Fruit fly (Drosophila melanogaster) whole organism, embryonic: ENCODE data around the gene stac.
A peak's percentile ranks its signal among the peaks of the same experiment; 100 is the strongest.

Experiments
- Asciz ChIP-seq: fragments of 200-800 bp; sonication (Bioruptor generic); optimal IDR thresholded peaks from 2 replicates; lab custom pipeline; 2017; ENCODE audit warnings: missing biosample characterization, mild to moderate bottlenecking, missing genetic modification characterization, missing genetic modification reagents
- Atf6 ChIP-seq: fragments of 200-800 bp; sonication (Bioruptor generic); IDR thresholded peaks from 2 replicates; pipeline ENCODE4 v1.3.6; 2022; ENCODE audit warnings: missing biosample characterization, missing genetic modification characterization
- B-H1 ChIP-seq: fragments of 200-800 bp; sonication (Bioruptor generic); IDR thresholded peaks from 3 replicates; pipeline ENCODE4 v1.3.6; 2022; ENCODE audit warnings: missing biosample characterization, missing genetic modification characterization
- Bdp1 ChIP-seq: fragments of 200-800 bp; sonication (Bioruptor generic); optimal IDR thresholded peaks from 3 replicates; lab custom pipeline; 2016; ENCODE audit warnings: missing biosample characterization, missing genetic modification characterization
- CG10979 ChIP-seq: fragments of 200-800 bp; sonication (Bioruptor generic); optimal IDR thresholded peaks from 2 replicates; lab custom pipeline; 2018; ENCODE audit warnings: missing biosample characterization, mild to moderate bottlenecking, missing genetic modification characterization, moderate library complexity
- CG11093 ChIP-seq: fragments of 200-800 bp; sonication (Bioruptor generic); IDR thresholded peaks from 3 replicates; pipeline ENCODE4 v1.3.6; 2022; ENCODE audit warnings: missing biosample characterization, missing genetic modification characterization
- CG11456 ChIP-seq: fragments of 200-800 bp; sonication (Bioruptor generic); IDR thresholded peaks from 3 replicates; pipeline ENCODE4 v1.3.6; 2022; ENCODE audit warnings: missing biosample characterization, missing genetic modification characterization
- CG12219 ChIP-seq: fragments of 200-800 bp; sonication (Bioruptor generic); optimal IDR thresholded peaks from 3 replicates; lab custom pipeline; 2018; ENCODE audit warnings: missing biosample characterization, mild to moderate bottlenecking, missing genetic modification characterization
- CG1233 ChIP-seq: fragments of 200-800 bp; sonication (Bioruptor generic); optimal IDR thresholded peaks from 4 replicates; lab custom pipeline; 2018; ENCODE audit warnings: missing biosample characterization, mild to moderate bottlenecking, missing genetic modification characterization
- CG17802 ChIP-seq: fragments of 200-800 bp; sonication (Bioruptor generic); optimal IDR thresholded peaks from 2 replicates; lab custom pipeline; 2018; ENCODE audit warnings: missing biosample characterization, mild to moderate bottlenecking, missing genetic modification characterization, moderate library complexity
- CG18262 ChIP-seq: fragments of 200-800 bp; optimal IDR thresholded peaks from 3 replicates; lab custom pipeline; 2019; ENCODE audit warnings: missing biosample characterization, mild to moderate bottlenecking, missing genetic modification characterization, moderate library complexity
- CG18619 ChIP-seq: fragments of 200-800 bp; sonication (Bioruptor generic); optimal IDR thresholded peaks from 3 replicates; lab custom pipeline; 2017; ENCODE audit warnings: missing biosample characterization, mild to moderate bottlenecking, missing genetic modification characterization
- CG3065 ChIP-seq: fragments of 200-800 bp; sonication (Bioruptor generic); optimal IDR thresholded peaks from 2 replicates; lab custom pipeline; 2016; ENCODE audit warnings: missing biosample characterization, missing genetic modification characterization
- CG31365 ChIP-seq: fragments of 200-800 bp; sonication (Bioruptor generic); optimal IDR thresholded peaks from 2 replicates; lab custom pipeline; 2018; ENCODE audit warnings: missing biosample characterization, mild to moderate bottlenecking, missing genetic modification characterization
- CG32532 ChIP-seq: fragments of 200-800 bp; sonication (Bioruptor generic); IDR thresholded peaks from 2 replicates; pipeline ENCODE4 v1.3.6; 2022; ENCODE audit warnings: missing biosample characterization, missing genetic modification characterization
- CG4360 ChIP-seq: fragments of 200-800 bp; sonication (Bioruptor generic); IDR thresholded peaks from 2 replicates; pipeline ENCODE4 v1.3.6; 2022; ENCODE audit warnings: missing biosample characterization, missing genetic modification characterization
- CG5180 ChIP-seq: fragments of 200-800 bp; sonication (Bioruptor generic); optimal IDR thresholded peaks from 3 replicates; lab custom pipeline; 2017; ENCODE audit warnings: missing biosample characterization, missing genetic modification characterization, mild to moderate bottlenecking, moderate library complexity, missing genetic modification reagents
- CG6683 ChIP-seq: fragments of 200-800 bp; sonication (Bioruptor generic); optimal IDR thresholded peaks from 2 replicates; lab custom pipeline; 2017; ENCODE audit warnings: missing biosample characterization, mild to moderate bottlenecking, missing genetic modification characterization, missing genetic modification reagents
- CG8281 ChIP-seq: fragments of 200-800 bp; sonication (Bioruptor generic); optimal IDR thresholded peaks from 2 replicates; lab custom pipeline; 2018; ENCODE audit warnings: missing biosample characterization, mild to moderate bottlenecking, missing genetic modification characterization, moderate library complexity
- CG8290 ChIP-seq, 3 experiments: fragments of 200-800 bp; sonication (Bioruptor generic); optimal IDR thresholded peaks; 2 replicates each; lab custom pipeline; 2016 to 2019; ENCODE audit warnings: missing biosample characterization in 3 of 3, missing genetic modification characterization in 3 of 3, mild to moderate bottlenecking in 2 of 3, moderate library complexity in 1 of 3
- CG8765 ChIP-seq: fragments of 200-800 bp; sonication (Bioruptor generic); IDR thresholded peaks from 2 replicates; pipeline ENCODE4 v1.3.6; 2022; ENCODE audit warnings: missing biosample characterization, missing genetic modification characterization
- Dbx ChIP-seq: fragments of 200-800 bp; sonication (Bioruptor generic); IDR thresholded peaks from 3 replicates; pipeline ENCODE4 v1.3.6; 2022; ENCODE audit warnings: missing biosample characterization, missing genetic modification characterization
- Deaf1 ChIP-seq: fragments of 200-800 bp; optimal IDR thresholded peaks from 3 replicates; lab custom pipeline; 2019; ENCODE audit warnings: missing biosample characterization, mild to moderate bottlenecking, missing genetic modification characterization, moderate library complexity
- Doc3 ChIP-seq: fragments of 200-800 bp; sonication (Bioruptor generic); IDR thresholded peaks from 3 replicates; pipeline ENCODE4 v1.3.6; 2022; ENCODE audit warnings: missing biosample characterization, missing genetic modification characterization; ENCODE audit not compliant: partially characterized antibody
- E2f1 ChIP-seq: fragments of 200-800 bp; sonication (Bioruptor generic); IDR thresholded peaks from 2 replicates; pipeline ENCODE4 v1.3.6; 2022; ENCODE audit warnings: missing biosample characterization, missing genetic modification characterization
- Hand ChIP-seq: fragments of 200-800 bp; sonication (Bioruptor generic); optimal IDR thresholded peaks from 2 replicates; lab custom pipeline; 2017; ENCODE audit warnings: mild to moderate bottlenecking, missing biosample characterization, missing genetic modification reagents, missing genetic modification characterization
- Mrtf ChIP-seq: fragments of 200-800 bp; sonication (Bioruptor generic); IDR thresholded peaks from 3 replicates; pipeline ENCODE4 v1.3.6; 2022; ENCODE audit warnings: missing biosample characterization, missing genetic modification characterization
- NC2α ChIP-seq: fragments of 200-800 bp; sonication (Bioruptor generic); optimal IDR thresholded peaks from 2 replicates; lab custom pipeline; 2016; ENCODE audit warnings: missing biosample characterization, missing genetic modification characterization
- Opbp ChIP-seq: fragments of 200-800 bp; sonication (Bioruptor generic); IDR thresholded peaks from 3 replicates; pipeline ENCODE4 v1.3.6; 2022; ENCODE audit warnings: missing biosample characterization, missing genetic modification characterization; ENCODE audit not compliant: partially characterized antibody
- Sry-β ChIP-seq: fragments of 200-800 bp; sonication (Bioruptor generic); optimal IDR thresholded peaks from 2 replicates; lab custom pipeline; 2018; ENCODE audit warnings: missing biosample characterization, mild to moderate bottlenecking, missing genetic modification characterization, moderate library complexity
- TFAM ChIP-seq: fragments of 200-800 bp; sonication (Bioruptor generic); optimal IDR thresholded peaks from 2 replicates; lab custom pipeline; 2017; ENCODE audit warnings: missing biosample characterization, missing genetic modification characterization, inconsistent platforms
- Xrp1 ChIP-seq: fragments of 200-800 bp; sonication (Bioruptor generic); IDR thresholded peaks from 2 replicates; pipeline ENCODE4 v1.3.6; 2022; ENCODE audit warnings: missing biosample characterization, missing genetic modification characterization
- ac ChIP-seq: fragments of 200-800 bp; sonication (Bioruptor generic); optimal IDR thresholded peaks from 3 replicates; lab custom pipeline; 2017; ENCODE audit warnings: missing biosample characterization, mild to moderate bottlenecking, missing genetic modification characterization
- aop ChIP-seq: fragments of 200-800 bp; sonication (Bioruptor generic); IDR thresholded peaks from 2 replicates; pipeline ENCODE4 v1.3.6; 2022; ENCODE audit warnings: missing biosample characterization, missing genetic modification characterization
- bigmax ChIP-seq: fragments of 200-800 bp; sonication (Bioruptor generic); optimal IDR thresholded peaks from 2 replicates; lab custom pipeline; 2018; ENCODE audit warnings: missing biosample characterization, mild to moderate bottlenecking, missing genetic modification characterization
- crc ChIP-seq: fragments of 200-800 bp; sonication (Bioruptor generic); optimal IDR thresholded peaks from 2 replicates; lab custom pipeline; 2016; ENCODE audit warnings: missing biosample characterization, missing genetic modification characterization
- crp ChIP-seq, 2 experiments: fragments of 200-800 bp; sonication (Bioruptor generic); optimal IDR thresholded peaks; 2 replicates in 1 of 2; 3 replicates in 1 of 2; lab custom pipeline; 2017; ENCODE audit warnings: missing biosample characterization in 2 of 2, missing genetic modification characterization in 2 of 2, mild to moderate bottlenecking in 1 of 2, moderate library complexity in 1 of 2
- dm ChIP-seq: fragments of 200-800 bp; sonication (Bioruptor generic); optimal IDR thresholded peaks from 3 replicates; lab custom pipeline; 2016; ENCODE audit warnings: missing biosample characterization, missing genetic modification characterization
- dysf ChIP-seq: fragments of 200-800 bp; sonication (Bioruptor generic); IDR thresholded peaks from 3 replicates; pipeline ENCODE4 v1.3.6; 2022; ENCODE audit warnings: missing biosample characterization, missing genetic modification characterization
- eve ChIP-seq, 2 experiments: fragments of >200 bp; optimal IDR thresholded peaks; 2 replicates each; lab custom pipeline; 2017; ENCODE audit warnings: missing biosample characterization in 2 of 2, missing genetic modification characterization in 2 of 2
- gro ChIP-seq: fragments of 200-800 bp; sonication (Bioruptor generic); optimal IDR thresholded peaks from 2 replicates; lab custom pipeline; 2016; ENCODE audit warnings: missing biosample characterization, missing genetic modification characterization
- jigr1 ChIP-seq: fragments of 200-800 bp; sonication (Bioruptor generic); IDR thresholded peaks from 3 replicates; pipeline ENCODE4 v1.3.6; 2022; ENCODE audit warnings: missing biosample characterization, missing genetic modification characterization
- kni ChIP-seq: fragments of 200-800 bp; sonication (Bioruptor generic); optimal IDR thresholded peaks from 3 replicates; lab custom pipeline; 2017; ENCODE audit warnings: mild to moderate bottlenecking, missing biosample characterization, missing genetic modification reagents, missing genetic modification characterization
- nom ChIP-seq: fragments of 200-800 bp; sonication (Bioruptor generic); optimal IDR thresholded peaks from 2 replicates; lab custom pipeline; 2017; ENCODE audit warnings: missing biosample characterization, missing genetic modification characterization, mild to moderate bottlenecking, moderate library complexity, missing genetic modification reagents
- onecut ChIP-seq: fragments of 200-800 bp; sonication (Bioruptor generic); IDR thresholded peaks from 2 replicates; pipeline ENCODE4 v1.3.6; 2022; ENCODE audit warnings: missing biosample characterization, missing genetic modification characterization
- psq ChIP-seq: fragments of 200-800 bp; sonication (Bioruptor generic); optimal IDR thresholded peaks from 2 replicates; lab custom pipeline; 2017; ENCODE audit warnings: missing biosample characterization, missing genetic modification characterization
- repo ChIP-seq: fragments of 200-800 bp; sonication (Bioruptor generic); optimal IDR thresholded peaks from 2 replicates; lab custom pipeline; 2016; ENCODE audit warnings: missing biosample characterization, missing genetic modification characterization
- shn ChIP-seq: fragments of 200-800 bp; sonication (Bioruptor generic); optimal IDR thresholded peaks from 3 replicates; lab custom pipeline; 2016; ENCODE audit warnings: missing biosample characterization, missing genetic modification characterization
- so ChIP-seq: fragments of 200-800 bp; sonication (Bioruptor generic); IDR thresholded peaks from 3 replicates; pipeline ENCODE4 v1.3.6; 2022; ENCODE audit warnings: missing biosample characterization, missing genetic modification characterization
- tap ChIP-seq: fragments of 200-800 bp; optimal IDR thresholded peaks from 3 replicates; lab custom pipeline; 2019; ENCODE audit warnings: missing biosample characterization, mild to moderate bottlenecking, missing genetic modification characterization, moderate library complexity
- twi ChIP-seq: fragments of 200-800 bp; optimal IDR thresholded peaks from 2 replicates; lab custom pipeline; 2019; ENCODE audit warnings: missing biosample characterization, mild to moderate bottlenecking, missing genetic modification characterization, moderate library complexity

Gene stac

DNA sequence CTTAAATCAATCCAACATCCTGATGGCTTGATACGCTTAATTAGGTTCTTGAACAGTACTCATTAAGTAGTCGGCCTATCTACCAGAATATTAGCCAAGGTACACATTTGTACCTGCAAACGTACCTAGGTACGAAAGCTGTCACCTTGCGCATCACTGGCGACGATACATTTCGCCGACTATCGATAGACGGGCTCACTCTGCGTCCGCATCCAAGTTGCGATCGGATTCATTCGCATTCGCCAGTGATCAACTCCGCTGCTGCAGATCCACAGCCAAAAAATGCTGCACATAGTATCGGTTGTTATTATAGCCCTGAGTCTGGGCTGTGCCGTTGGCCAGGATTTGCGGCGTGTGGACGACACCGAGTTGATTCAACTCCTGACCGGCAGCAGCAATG, 8.6 kb upstream of the stac start, which contains the start of gene CG11790 (continued):
- TF ChIP-seq eve (GFP tag; optimal IDR thresholded peaks at IDR 0.05; lab: Kevin White, UChicago) (no peak), NC2α (GFP tag; lab: Kevin White, UChicago) (no peak), B-H1 (GFP tag; lab: Robert Waterston, UW) (no peak), Bdp1 (GFP tag; lab: Kevin White, UChicago) (no peak), gro (GFP tag; lab: Kevin White, UChicago) (peak; percentile 5), Dbx (no peak), Xrp1 (peak; percentile 25; the same call in 1 of the 2 replicates), CG17802 (tag; lab: Kevin White, UChicago) (no peak), Asciz (GFP tag; lab: Kevin White, UChicago) (no peak), CG3065 (GFP tag; lab: Kevin White, UChicago) (no peak), Deaf1 (peak; percentile 2), so (GFP tag; lab: Robert Waterston, UW) (peak; percentile 47; the same call in 1 of the 3 replicates), nom (GFP tag; lab: Kevin White, UChicago) (peak; percentile 45), Mrtf (no peak), jigr1 (GFP tag; lab: Robert Waterston, UW) (no peak), CG8281 (no peak), CG1233 (GFP tag; lab: Kevin White, UChicago) (no peak), Opbp (GFP tag; lab: Robert Waterston, UW) (peak; percentile 84; the same call in 2 of the 3 replicates), E2f1 (GFP tag; lab: Robert Waterston, UW) (no peak), twi (tag; lab: Kevin White, UChicago) (no peak), ac (GFP tag; lab: Kevin White, UChicago) (no peak), CG10979 (tag; lab: Kevin White, UChicago) (no peak), crp (GFP tag; optimal IDR thresholded peaks at IDR 0.05; lab: Kevin White, UChicago) (no peak), CG11456 (GFP tag; lab: Robert Waterston, UW) (no peak), kni (GFP tag; lab: Kevin White, UChicago) (no peak), psq (no peak), crc (GFP tag; lab: Kevin White, UChicago) (no peak), CG32532 (GFP tag; lab: Robert Waterston, UW) (peak; percentile 43; the same call in 1 of the 2 replicates), bigmax (GFP tag; lab: Kevin White, UChicago) (no peak), onecut (no peak), tap (no peak), aop (GFP tag; lab: Robert Waterston, UW) (no peak), repo (GFP tag; lab: Kevin White, UChicago) (no peak), dysf (GFP tag; lab: Robert Waterston, UW) (no peak), CG11093 (GFP tag; lab: Robert Waterston, UW) (no peak), dm (GFP tag; lab: Kevin White, UChicago) (no peak), CG8290 (GFP tag; optimal IDR thresholded peaks at IDR 0.05; lab: Kevin White, UChicago) (no peak), CG8290 (tag; optimal IDR thresholded peaks at IDR 0.05; lab: Kevin White, UChicago) (peak in 1 of 2 experiments; percentile 78), Doc3 (GFP tag; lab: Robert Waterston, UW) (peak; percentile 85), Atf6 (GFP tag; lab: Robert Waterston, UW) (no peak), CG5180 (GFP tag; lab: Kevin White, UChicago) (no peak), CG18262 (no peak), shn (GFP tag; lab: Kevin White, UChicago) (no peak), Hand (no peak), CG6683 (GFP tag; lab: Kevin White, UChicago) (no peak), CG8765 (GFP tag; lab: Robert Waterston, UW) (no peak), CG31365 (tag; lab: Kevin White, UChicago) (no peak), CG4360 (no peak), TFAM (GFP tag; lab: Kevin White, UChicago) (no peak), CG18619 (no peak), Sry-β (GFP tag; lab: Kevin White, UChicago) (peak; percentile 88), CG12219 (GFP tag; lab: Kevin White, UChicago) (no peak)
